Fruit fly (Drosophila melanogaster) whole organism, wandering third instar larva: ENCODE data around the gene CG43658.

Experiments
- Abd-B ChIP-seq: fragments of >200 bp; optimal IDR thresholded peaks from 2 replicates; lab custom pipeline; 2017; ENCODE audit warnings: missing biosample characterization, missing genetic modification characterization
- CG32264 ChIP-seq: fragments of 200-800 bp; sonication (Bioruptor generic); optimal IDR thresholded peaks from 2 replicates; lab custom pipeline; 2016; ENCODE audit warnings: missing biosample characterization, missing genetic modification characterization
- CG9705 ChIP-seq: fragments of 200-800 bp; sonication (Bioruptor generic); optimal IDR thresholded peaks from 2 replicates; lab custom pipeline; 2018; ENCODE audit warnings: missing biosample characterization, mild to moderate bottlenecking, missing genetic modification characterization
- CrebA ChIP-seq: fragments of 200-800 bp; sonication (Bioruptor generic); optimal IDR thresholded peaks from 2 replicates; lab custom pipeline; 2016; ENCODE audit warnings: missing biosample characterization, mild to moderate bottlenecking, missing genetic modification characterization, borderline replicate concordance
- Dfd ChIP-seq: fragments of >200 bp; optimal IDR thresholded peaks from 2 replicates; lab custom pipeline; 2017; ENCODE audit warnings: missing biosample characterization, missing genetic modification characterization
- Dif ChIP-seq: fragments of 200-275, 200-300 bp; sonication (Bioruptor generic); optimal IDR thresholded peaks from 2 replicates; lab custom pipeline; 2018; ENCODE audit warnings: missing biosample characterization, missing genetic modification characterization; ENCODE audit not compliant: partially characterized antibody
- GATAd ChIP-seq: sonication (Bioruptor generic); optimal IDR thresholded peaks from 2 replicates; lab custom pipeline; 2016; ENCODE audit warnings: missing biosample characterization, missing genetic modification characterization
- HLH106 ChIP-seq: fragments of 200-800 bp; optimal IDR thresholded peaks from 3 replicates; lab custom pipeline; 2019; ENCODE audit warnings: missing biosample characterization, mild to moderate bottlenecking, missing genetic modification characterization, moderate library complexity
- Hnf4 ChIP-seq: fragments of 200-800 bp; sonication (Bioruptor generic); optimal IDR thresholded peaks from 2 replicates; lab custom pipeline; 2016; ENCODE audit warnings: missing biosample characterization, mild to moderate bottlenecking, missing genetic modification characterization
- Hr78 ChIP-seq: fragments of >200 bp; optimal IDR thresholded peaks from 2 replicates; lab custom pipeline; 2017; ENCODE audit warnings: missing biosample characterization, missing genetic modification characterization
- Hr83 ChIP-seq: fragments of 200-300 bp; sonication (Bioruptor generic); optimal IDR thresholded peaks from 2 replicates; lab custom pipeline; 2016; ENCODE audit warnings: missing biosample characterization, mild to moderate bottlenecking, missing genetic modification characterization, moderate library complexity; ENCODE audit not compliant: poor library complexity, severe bottlenecking
- Jra ChIP-seq: sonication (Bioruptor generic); optimal IDR thresholded peaks from 2 replicates; lab custom pipeline; 2016; ENCODE audit warnings: missing biosample characterization, missing genetic modification characterization
- Mio ChIP-seq: sonication (Bioruptor generic); optimal IDR thresholded peaks from 2 replicates; lab custom pipeline; 2016; ENCODE audit warnings: missing biosample characterization, missing genetic modification characterization
- Myc ChIP-seq: fragments of >200 bp; optimal IDR thresholded peaks from 2 replicates; lab custom pipeline; 2017
- N ChIP-seq: fragments of >200 bp; optimal IDR thresholded peaks from 2 replicates; lab custom pipeline; 2018; ENCODE audit warnings: missing biosample characterization, missing external identifiers, missing genetic modification characterization
- OdsH ChIP-seq: fragments of 200-800 bp; sonication (Bioruptor generic); optimal IDR thresholded peaks from 2 replicates; lab custom pipeline; 2016; ENCODE audit warnings: missing biosample characterization, mild to moderate bottlenecking, missing genetic modification characterization
- Rel ChIP-seq, 2 experiments: fragments of 200-800 bp; sonication (Bioruptor generic) in 1 of 2; optimal IDR thresholded peaks; 2 replicates in 1 of 2; 3 replicates in 1 of 2; lab custom pipeline; 2016 to 2019; ENCODE audit warnings: mild to moderate bottlenecking in 2 of 2, missing biosample characterization in 2 of 2, missing genetic modification characterization in 2 of 2, moderate library complexity in 1 of 2
- Sp1 ChIP-seq: fragments of 200-800 bp; sonication (Bioruptor generic); optimal IDR thresholded peaks from 3 replicates; lab custom pipeline; 2019; ENCODE audit warnings: missing biosample characterization, mild to moderate bottlenecking, missing genetic modification characterization, moderate library complexity
- Vsx2 ChIP-seq: fragments of 200-300, 225-300 bp; sonication (Bioruptor generic); optimal IDR thresholded peaks from 2 replicates; lab custom pipeline; 2018; ENCODE audit warnings: missing biosample characterization, missing genetic modification characterization; ENCODE audit not compliant: partially characterized antibody
- br ChIP-seq: fragments of 200-800 bp; sonication (Bioruptor generic); optimal IDR thresholded peaks from 2 replicates; lab custom pipeline; 2016; ENCODE audit warnings: missing biosample characterization, missing genetic modification characterization
- brk ChIP-seq: fragments of 200-800 bp; sonication (Bioruptor generic); optimal IDR thresholded peaks from 2 replicates; lab custom pipeline; 2016; ENCODE audit warnings: missing biosample characterization, mild to moderate bottlenecking, missing genetic modification characterization
- dl ChIP-seq, 2 experiments: fragments of 175-275, 200-275 bp in 1 of 2; fragments of 200-275 bp in 1 of 2; sonication (Bioruptor generic); optimal IDR thresholded peaks; lab custom pipeline; 2018; ENCODE audit warnings: mild to moderate bottlenecking in 2 of 2, missing biosample characterization in 2 of 2, missing genetic modification characterization in 2 of 2, moderate library complexity in 2 of 2; ENCODE audit not compliant: partially characterized antibody in 2 of 2, insufficient read depth in 1 of 2
- dmrt93B ChIP-seq: fragments of 200-800 bp; sonication (Bioruptor generic); optimal IDR thresholded peaks from 2 replicates; lab custom pipeline; 2018; ENCODE audit warnings: missing biosample characterization, mild to moderate bottlenecking, missing genetic modification characterization
- dsf ChIP-seq: sonication (Bioruptor generic); optimal IDR thresholded peaks from 2 replicates; lab custom pipeline; 2016; ENCODE audit warnings: missing biosample characterization, missing genetic modification characterization, borderline replicate concordance
- ey ChIP-seq: fragments of 200-800 bp; sonication (Bioruptor generic); optimal IDR thresholded peaks from 2 replicates; lab custom pipeline; 2016; ENCODE audit warnings: missing biosample characterization, missing genetic modification characterization
- foxo ChIP-seq, 2 experiments: fragments of 200-800 bp; sonication (Bioruptor generic); optimal IDR thresholded peaks; 2 replicates in 1 of 2; 3 replicates in 1 of 2; lab custom pipeline; 2016 to 2017; ENCODE audit warnings: missing biosample characterization in 2 of 2, missing genetic modification characterization in 2 of 2
- fru ChIP-seq: fragments of 200-800 bp; sonication (Bioruptor generic); optimal IDR thresholded peaks from 3 replicates; lab custom pipeline; 2016; ENCODE audit warnings: missing biosample characterization, mild to moderate bottlenecking, missing genetic modification characterization
- h ChIP-seq: fragments of 200-800 bp; sonication (Bioruptor generic); optimal IDR thresholded peaks from 3 replicates; lab custom pipeline; 2016; ENCODE audit warnings: missing biosample characterization, mild to moderate bottlenecking, missing genetic modification characterization
- jim ChIP-seq: fragments of 175-275, 200-325 bp; sonication (Bioruptor generic); optimal IDR thresholded peaks from 2 replicates; lab custom pipeline; 2016; ENCODE audit warnings: missing biosample characterization, mild to moderate bottlenecking, missing genetic modification characterization
- lola ChIP-seq: fragments of >200 bp; optimal IDR thresholded peaks from 2 replicates; lab custom pipeline; 2017; ENCODE audit warnings: missing biosample characterization, missing genetic modification characterization
- pan ChIP-seq: fragments of >200 bp; optimal IDR thresholded peaks from 2 replicates; lab custom pipeline; 2017
- psq ChIP-seq: fragments of 200-800 bp; sonication (Bioruptor generic); optimal IDR thresholded peaks from 3 replicates; lab custom pipeline; 2017; ENCODE audit warnings: missing biosample characterization, mild to moderate bottlenecking, missing genetic modification characterization, moderate library complexity
- rgr ChIP-seq: fragments of 200-800 bp; sonication (Bioruptor generic); optimal IDR thresholded peaks from 3 replicates; lab custom pipeline; 2016; ENCODE audit warnings: missing biosample characterization, mild to moderate bottlenecking, missing genetic modification characterization
- sage ChIP-seq: fragments of 200-800 bp; sonication (Bioruptor generic); optimal IDR thresholded peaks from 2 replicates; lab custom pipeline; 2016; ENCODE audit warnings: missing biosample characterization, mild to moderate bottlenecking, missing genetic modification characterization
- tai ChIP-seq: sonication (Bioruptor generic); optimal IDR thresholded peaks from 2 replicates; lab custom pipeline; 2016; ENCODE audit warnings: missing biosample characterization, missing genetic modification characterization
- usp ChIP-seq: fragments of >200 bp; optimal IDR thresholded peaks from 2 replicates; lab custom pipeline; 2017; ENCODE audit warnings: missing biosample characterization, missing genetic modification characterization
- woc ChIP-seq: sonication (Bioruptor generic); optimal IDR thresholded peaks from 2 replicates; lab custom pipeline; 2016; ENCODE audit warnings: missing biosample characterization, mild to moderate bottlenecking, missing genetic modification characterization

Gene CG43658

dm6 chrX:17512697-17513096 lies 48.3 kb downstream of the CG43658 start:
- TF ChIP-seq N (GFP tag; lab: Kevin White, UChicago) (no peak), Mio (no peak), Myc (lab: Kevin White, UChicago) (no peak)

dm6 chrX:17510125-17510903 lies 50.7 kb downstream of the CG43658 start:
- TF ChIP-seq Mio (no peak), psq (GFP tag; lab: Kevin White, UChicago) (peak; percentile 76), Hnf4 (GFP tag; lab: Kevin White, UChicago) (peak; percentile 51), dmrt93B (GFP tag; lab: Kevin White, UChicago) (peak; percentile 44), rgr (GFP tag; lab: Kevin White, UChicago) (peak; percentile 69), brk (GFP tag; lab: Kevin White, UChicago) (peak; percentile 40), foxo (GFP tag; optimal IDR thresholded peaks at IDR 0.05; lab: Kevin White, UChicago) (peak in 1 of 2 experiments; percentile 81), Hr83 (GFP tag; lab: Kevin White, UChicago) (no peak), fru (peak; percentile 83), CrebA (GFP tag; lab: Kevin White, UChicago) (peak; percentile 14), br (GFP tag; lab: Kevin White, UChicago) (peak; percentile 39), OdsH (GFP tag; lab: Kevin White, UChicago) (peak; percentile 72), Jra (peak; percentile 49), h (GFP tag; lab: Kevin White, UChicago) (peak; percentile 84), ey (GFP tag; lab: Kevin White, UChicago) (peak; percentile 73), woc (GFP tag; lab: Kevin White, UChicago) (peak; percentile 86), GATAd (GFP tag; lab: Kevin White, UChicago) (no peak), HLH106 (tag; lab: Kevin White, UChicago) (peak; percentile 61), Sp1 (GFP tag; lab: Kevin White, UChicago) (peak; percentile 62), dl (GFP tag; optimal IDR thresholded peaks at IDR 0.05; lab: Kevin White, UChicago; ENCODE audit: insufficient read depth in 1 of 2, partially characterized antibody in 2 of 2) (no peak), Vsx2 (GFP tag; lab: Kevin White, UChicago) (no peak)
- TF ChIP-seq, all 38 proteins: peak for 16

dm6 chrX:17509592-17509991 lies 51.4 kb downstream of the CG43658 start:
- no peak for TF ChIP-seq Abd-B (GFP tag; lab: Kevin White, UChicago)
- no peak for TF ChIP-seq dsf (GFP tag; lab: Kevin White, UChicago)
- no peak for TF ChIP-seq HLH106 (tag; lab: Kevin White, UChicago)
- TF ChIP-seq sage (GFP tag; lab: Kevin White, UChicago): no peak
- no peak for TF ChIP-seq woc (GFP tag; lab: Kevin White, UChicago)
- no peak for TF ChIP-seq br (GFP tag; lab: Kevin White, UChicago)
- no peak for TF ChIP-seq tai (GFP tag; lab: Kevin White, UChicago)
- TF ChIP-seq brk (GFP tag; lab: Kevin White, UChicago): no peak
- TF ChIP-seq CG32264 (GFP tag; lab: Kevin White, UChicago): no peak
- no peak for TF ChIP-seq GATAd (GFP tag; lab: Kevin White, UChicago)
- TF ChIP-seq Hnf4 (GFP tag; lab: Kevin White, UChicago): no peak
- no peak for TF ChIP-seq Hr83 (GFP tag; lab: Kevin White, UChicago)

dm6 chrX:17508906-17509305 lies 52.1 kb downstream of the CG43658 start:
- TF ChIP-seq Mio (no peak), fru (peak; percentile 74), h (GFP tag; lab: Kevin White, UChicago) (peak; percentile 84), br (GFP tag; lab: Kevin White, UChicago) (peak; percentile 75), dl (GFP tag; optimal IDR thresholded peaks at IDR 0.05; lab: Kevin White, UChicago; ENCODE audit: insufficient read depth in 1 of 2, partially characterized antibody in 2 of 2) (no peak), foxo (GFP tag; optimal IDR thresholded peaks at IDR 0.05; lab: Kevin White, UChicago) (peak in 1 of 2 experiments; percentile 80), Sp1 (GFP tag; lab: Kevin White, UChicago) (peak; percentile 72), usp (GFP tag; lab: Kevin White, UChicago) (no peak), Dfd (GFP tag; lab: Kevin White, UChicago) (no peak), Myc (lab: Kevin White, UChicago) (no peak), CG9705 (GFP tag; lab: Kevin White, UChicago) (peak; percentile 53), Hnf4 (GFP tag; lab: Kevin White, UChicago) (peak; percentile 79), Hr83 (GFP tag; lab: Kevin White, UChicago) (no peak), Hr78 (GFP tag; lab: Kevin White, UChicago) (no peak), CrebA (GFP tag; lab: Kevin White, UChicago) (no peak), tai (GFP tag; lab: Kevin White, UChicago) (peak; percentile 61), Dif (GFP tag; lab: Kevin White, UChicago) (no peak), Rel (GFP tag; optimal IDR thresholded peaks at IDR 0.05; lab: Kevin White, UChicago) (no peak), Rel (tag; optimal IDR thresholded peaks at IDR 0.05; lab: Kevin White, UChicago) (peak; percentile 40), Vsx2 (GFP tag; lab: Kevin White, UChicago) (no peak), Jra (peak; percentile 73), N (GFP tag; lab: Kevin White, UChicago) (no peak), woc (GFP tag; lab: Kevin White, UChicago) (peak; percentile 58), psq (GFP tag; lab: Kevin White, UChicago) (peak; percentile 64), Abd-B (GFP tag; lab: Kevin White, UChicago) (no peak), lola (GFP tag; lab: Kevin White, UChicago) (no peak), ey (GFP tag; lab: Kevin White, UChicago) (peak; percentile 77), pan (lab: Kevin White, UChicago) (no peak), CG32264 (GFP tag; lab: Kevin White, UChicago) (peak; percentile 21), jim (no peak)
